Worm (Caenorhabditis elegans): ENCODE measurements around the gene ugt-9.

ce11 chrV:4913853-4914252, 18.0 kb downstream of the ugt-9 start:
- TF ChIP-seq him-1 (tag; optimal IDR thresholded peaks at IDR 0.05), result no peak
- no peak for TF ChIP-seq dao-5 (tag; optimal IDR thresholded peaks at IDR 0.05)
- TF ChIP-seq W03F9.2 (tag; optimal IDR thresholded peaks at IDR 0.05), result no peak

Data from whole organism, L4/young adult.